Fruit fly (Drosophila melanogaster) whole organism, embryonic: Measurements from ENCODE around the gene CG12118.

Experiments
- CG10462 ChIP-seq: fragments of 200-800 bp; sonication (Bioruptor generic); optimal IDR thresholded peaks from 2 replicates; lab custom pipeline; 2016; ENCODE audit warnings: missing biosample characterization, missing genetic modification characterization
- CG10565 ChIP-seq: fragments of 200-800 bp; sonication (Bioruptor generic); optimal IDR thresholded peaks from 3 replicates; lab custom pipeline; 2016; ENCODE audit warnings: missing biosample characterization, mild to moderate bottlenecking, missing genetic modification characterization
- CG11695 ChIP-seq: fragments of 200-800 bp; sonication (Bioruptor generic); IDR thresholded peaks from 3 replicates; pipeline ENCODE4 v1.3.6; 2022; ENCODE audit warnings: missing biosample characterization, missing genetic modification characterization
- CG15479 ChIP-seq: fragments of 200-800 bp; sonication (Bioruptor generic); optimal IDR thresholded peaks from 3 replicates; lab custom pipeline; 2019; ENCODE audit warnings: missing biosample characterization, mild to moderate bottlenecking, missing genetic modification characterization, moderate library complexity
- CG1647 ChIP-seq: fragments of 200-800 bp; sonication (Bioruptor generic); optimal IDR thresholded peaks from 3 replicates; lab custom pipeline; 2016; ENCODE audit warnings: missing biosample characterization, missing genetic modification characterization
- CG2678 ChIP-seq: fragments of 200-800 bp; sonication (Bioruptor generic); optimal IDR thresholded peaks from 3 replicates; lab custom pipeline; 2019; ENCODE audit warnings: missing biosample characterization, mild to moderate bottlenecking, missing genetic modification characterization, moderate library complexity
- CG6854 ChIP-seq: fragments of 200-800 bp; sonication (Bioruptor generic); optimal IDR thresholded peaks from 3 replicates; lab custom pipeline; 2017; ENCODE audit warnings: missing biosample characterization, mild to moderate bottlenecking, missing genetic modification characterization
- ERR ChIP-seq: fragments of 200-800 bp; sonication (Bioruptor generic); optimal IDR thresholded peaks from 2 replicates; lab custom pipeline; 2016; ENCODE audit warnings: missing biosample characterization, missing genetic modification characterization
- Trl ChIP-seq, 3 experiments: fragments of >200 bp in 2 of 3; fragments of 200-800 bp in 1 of 3; sonication (Bioruptor generic) in 1 of 3; optimal IDR thresholded peaks; 2 replicates in 1 of 3; 3 replicates in 2 of 3; lab custom pipeline; 2016 to 2017; ENCODE audit warnings: missing biosample characterization in 1 of 3, missing genetic modification characterization in 1 of 3
- br ChIP-seq: fragments of >200 bp; optimal IDR thresholded peaks from 2 replicates; lab custom pipeline; 2017
- gro ChIP-seq: fragments of 200-800 bp; sonication (Bioruptor generic); optimal IDR thresholded peaks from 2 replicates; lab custom pipeline; 2016; ENCODE audit warnings: missing biosample characterization, missing genetic modification characterization
- onecut ChIP-seq: fragments of 200-800 bp; sonication (Bioruptor generic); IDR thresholded peaks from 2 replicates; pipeline ENCODE4 v1.3.6; 2022; ENCODE audit warnings: missing biosample characterization, missing genetic modification characterization
- ranshi ChIP-seq: fragments of 200-800 bp; sonication (Bioruptor generic); IDR thresholded peaks from 2 replicates; pipeline ENCODE4 v1.3.6; 2022; ENCODE audit warnings: missing biosample characterization, missing genetic modification characterization
- sens-2 ChIP-seq: fragments of 200-800 bp; sonication (Bioruptor generic); IDR thresholded peaks from 2 replicates; pipeline ENCODE4 v1.3.6; 2022; ENCODE audit warnings: missing biosample characterization, missing genetic modification characterization

DNA sequence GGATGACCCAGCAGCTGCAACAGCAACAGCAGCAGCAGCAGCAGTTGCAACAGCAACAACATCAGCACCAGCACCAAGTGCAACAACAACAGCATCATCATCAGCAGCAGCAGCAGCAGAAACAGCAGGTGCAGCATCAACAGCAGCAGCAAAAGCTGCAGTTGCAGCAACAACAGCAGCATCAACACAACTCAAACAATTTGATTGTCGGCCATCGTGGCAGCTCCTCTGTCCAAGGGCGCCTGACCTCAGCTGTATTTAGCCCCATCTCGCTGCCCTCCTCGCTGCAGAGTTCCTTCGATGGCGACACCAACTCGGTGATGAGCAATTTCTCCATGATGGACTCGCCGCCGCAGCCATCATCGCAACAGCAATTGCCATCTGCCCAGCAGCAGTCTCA lies 27.9 kb downstream of the CG12118 start:
- TF ChIP-seq CG1647 (no peak), gro (GFP tag; lab: Kevin White, UChicago) (no peak), onecut (GFP tag; lab: Robert Waterston, UW) (no peak), ranshi (GFP tag; lab: Robert Waterston, UW) (no peak), CG6854 (GFP tag; lab: Kevin White, UChicago) (no peak), CG2678 (tag; lab: Kevin White, UChicago) (no peak), CG10565 (GFP tag; lab: Kevin White, UChicago) (no peak), CG15479 (no peak), Trl (optimal IDR thresholded peaks at IDR 0.05; lab: Kevin White, UChicago) (no peak), Trl (GFP tag; optimal IDR thresholded peaks at IDR 0.05; lab: Kevin White, UChicago) (no peak), br (lab: Kevin White, UChicago) (no peak), ERR (GFP tag; lab: Kevin White, UChicago) (no peak), sens-2 (GFP tag; lab: Robert Waterston, UW) (no peak), CG10462 (no peak), CG11695 (no peak)
